Worm (Caenorhabditis elegans) whole organism, L4/young adult: Measurements from ENCODE around the gene clh-2.

Experiments
- W03F9.2 ChIP-seq: fragments of 150-350 bp; optimal IDR thresholded peaks from 2 replicates; lab custom pipeline; 2014; ENCODE audit warnings: missing biosample characterization, missing genetic modification characterization
- him-1 ChIP-seq: sonication (generic microtip); optimal IDR thresholded peaks from 2 replicates; lab custom pipeline; 2016; ENCODE audit warnings: missing genotype, missing genetic modification reagents, missing genetic modification characterization, missing compliant biosample characterization

DNA sequence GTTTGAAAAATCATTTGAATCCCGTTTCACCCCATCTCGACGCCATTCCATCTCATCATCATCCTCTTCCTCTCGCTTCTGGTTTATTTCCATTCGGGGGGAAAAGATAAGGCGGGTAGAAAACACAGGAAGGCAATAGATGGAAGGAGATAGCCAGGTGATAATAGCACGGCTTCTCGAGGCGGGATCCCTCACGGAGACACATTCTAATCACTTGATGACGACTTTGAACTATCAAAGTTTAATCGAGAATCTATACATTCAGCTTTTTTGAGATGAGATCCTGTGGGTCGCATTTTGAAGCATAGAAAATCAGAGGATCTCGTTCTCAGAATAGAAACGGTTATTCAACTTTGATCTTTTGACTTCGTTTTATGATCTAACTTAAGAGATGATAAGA lies 20.3 kb downstream of the clh-2 start, which contains the start of gene C33B4.2:
- TF ChIP-seq him-1 (tag; lab: Kevin White, UChicago) (no peak), W03F9.2 (tag; lab: Kevin White, UChicago) (no peak)
